Fruit fly (Drosophila melanogaster) whole organism, wandering third instar larva: ENCODE measurements around the gene Snx21.
A peak's percentile ranks its signal among the peaks of the same experiment; 100 is the strongest.

Experiments
- Abd-B ChIP-seq: fragments of >200 bp; optimal IDR thresholded peaks from 2 replicates; lab custom pipeline; 2017; ENCODE audit warnings: missing biosample characterization, missing genetic modification characterization
- CG32264 ChIP-seq: fragments of 200-800 bp; sonication (Bioruptor generic); optimal IDR thresholded peaks from 2 replicates; lab custom pipeline; 2016; ENCODE audit warnings: missing biosample characterization, missing genetic modification characterization
- CG9705 ChIP-seq: fragments of 200-800 bp; sonication (Bioruptor generic); optimal IDR thresholded peaks from 2 replicates; lab custom pipeline; 2018; ENCODE audit warnings: missing biosample characterization, mild to moderate bottlenecking, missing genetic modification characterization
- CrebA ChIP-seq: fragments of 200-800 bp; sonication (Bioruptor generic); optimal IDR thresholded peaks from 2 replicates; lab custom pipeline; 2016; ENCODE audit warnings: missing biosample characterization, mild to moderate bottlenecking, missing genetic modification characterization, borderline replicate concordance
- Dfd ChIP-seq: fragments of >200 bp; optimal IDR thresholded peaks from 2 replicates; lab custom pipeline; 2017; ENCODE audit warnings: missing biosample characterization, missing genetic modification characterization
- Dif ChIP-seq: fragments of 200-275, 200-300 bp; sonication (Bioruptor generic); optimal IDR thresholded peaks from 2 replicates; lab custom pipeline; 2018; ENCODE audit warnings: missing biosample characterization, missing genetic modification characterization; ENCODE audit not compliant: partially characterized antibody
- GATAd ChIP-seq: sonication (Bioruptor generic); optimal IDR thresholded peaks from 2 replicates; lab custom pipeline; 2016; ENCODE audit warnings: missing biosample characterization, missing genetic modification characterization
- HLH106 ChIP-seq: fragments of 200-800 bp; optimal IDR thresholded peaks from 3 replicates; lab custom pipeline; 2019; ENCODE audit warnings: missing biosample characterization, mild to moderate bottlenecking, missing genetic modification characterization, moderate library complexity
- Hnf4 ChIP-seq: fragments of 200-800 bp; sonication (Bioruptor generic); optimal IDR thresholded peaks from 2 replicates; lab custom pipeline; 2016; ENCODE audit warnings: missing biosample characterization, mild to moderate bottlenecking, missing genetic modification characterization
- Hr78 ChIP-seq: fragments of >200 bp; optimal IDR thresholded peaks from 2 replicates; lab custom pipeline; 2017; ENCODE audit warnings: missing biosample characterization, missing genetic modification characterization
- Hr83 ChIP-seq: fragments of 200-300 bp; sonication (Bioruptor generic); optimal IDR thresholded peaks from 2 replicates; lab custom pipeline; 2016; ENCODE audit warnings: missing biosample characterization, mild to moderate bottlenecking, missing genetic modification characterization, moderate library complexity; ENCODE audit not compliant: poor library complexity, severe bottlenecking
- Jra ChIP-seq: sonication (Bioruptor generic); optimal IDR thresholded peaks from 2 replicates; lab custom pipeline; 2016; ENCODE audit warnings: missing biosample characterization, missing genetic modification characterization
- Mio ChIP-seq: sonication (Bioruptor generic); optimal IDR thresholded peaks from 2 replicates; lab custom pipeline; 2016; ENCODE audit warnings: missing biosample characterization, missing genetic modification characterization
- Myc ChIP-seq: fragments of >200 bp; optimal IDR thresholded peaks from 2 replicates; lab custom pipeline; 2017
- N ChIP-seq: fragments of >200 bp; optimal IDR thresholded peaks from 2 replicates; lab custom pipeline; 2018; ENCODE audit warnings: missing biosample characterization, missing external identifiers, missing genetic modification characterization
- OdsH ChIP-seq: fragments of 200-800 bp; sonication (Bioruptor generic); optimal IDR thresholded peaks from 2 replicates; lab custom pipeline; 2016; ENCODE audit warnings: missing biosample characterization, mild to moderate bottlenecking, missing genetic modification characterization
- Rel ChIP-seq, 2 experiments: fragments of 200-800 bp; sonication (Bioruptor generic) in 1 of 2; optimal IDR thresholded peaks; 2 replicates in 1 of 2; 3 replicates in 1 of 2; lab custom pipeline; 2016 to 2019; ENCODE audit warnings: mild to moderate bottlenecking in 2 of 2, missing biosample characterization in 2 of 2, missing genetic modification characterization in 2 of 2, moderate library complexity in 1 of 2
- Sp1 ChIP-seq: fragments of 200-800 bp; sonication (Bioruptor generic); optimal IDR thresholded peaks from 3 replicates; lab custom pipeline; 2019; ENCODE audit warnings: missing biosample characterization, mild to moderate bottlenecking, missing genetic modification characterization, moderate library complexity
- Vsx2 ChIP-seq: fragments of 200-300, 225-300 bp; sonication (Bioruptor generic); optimal IDR thresholded peaks from 2 replicates; lab custom pipeline; 2018; ENCODE audit warnings: missing biosample characterization, missing genetic modification characterization; ENCODE audit not compliant: partially characterized antibody
- br ChIP-seq: fragments of 200-800 bp; sonication (Bioruptor generic); optimal IDR thresholded peaks from 2 replicates; lab custom pipeline; 2016; ENCODE audit warnings: missing biosample characterization, missing genetic modification characterization
- brk ChIP-seq: fragments of 200-800 bp; sonication (Bioruptor generic); optimal IDR thresholded peaks from 2 replicates; lab custom pipeline; 2016; ENCODE audit warnings: missing biosample characterization, mild to moderate bottlenecking, missing genetic modification characterization
- dl ChIP-seq, 2 experiments: fragments of 175-275, 200-275 bp in 1 of 2; fragments of 200-275 bp in 1 of 2; sonication (Bioruptor generic); optimal IDR thresholded peaks; lab custom pipeline; 2018; ENCODE audit warnings: mild to moderate bottlenecking in 2 of 2, missing biosample characterization in 2 of 2, missing genetic modification characterization in 2 of 2, moderate library complexity in 2 of 2; ENCODE audit not compliant: partially characterized antibody in 2 of 2, insufficient read depth in 1 of 2
- dmrt93B ChIP-seq: fragments of 200-800 bp; sonication (Bioruptor generic); optimal IDR thresholded peaks from 2 replicates; lab custom pipeline; 2018; ENCODE audit warnings: missing biosample characterization, mild to moderate bottlenecking, missing genetic modification characterization
- dsf ChIP-seq: sonication (Bioruptor generic); optimal IDR thresholded peaks from 2 replicates; lab custom pipeline; 2016; ENCODE audit warnings: missing biosample characterization, missing genetic modification characterization, borderline replicate concordance
- ey ChIP-seq: fragments of 200-800 bp; sonication (Bioruptor generic); optimal IDR thresholded peaks from 2 replicates; lab custom pipeline; 2016; ENCODE audit warnings: missing biosample characterization, missing genetic modification characterization
- foxo ChIP-seq, 2 experiments: fragments of 200-800 bp; sonication (Bioruptor generic); optimal IDR thresholded peaks; 2 replicates in 1 of 2; 3 replicates in 1 of 2; lab custom pipeline; 2016 to 2017; ENCODE audit warnings: missing biosample characterization in 2 of 2, missing genetic modification characterization in 2 of 2
- fru ChIP-seq: fragments of 200-800 bp; sonication (Bioruptor generic); optimal IDR thresholded peaks from 3 replicates; lab custom pipeline; 2016; ENCODE audit warnings: missing biosample characterization, mild to moderate bottlenecking, missing genetic modification characterization
- h ChIP-seq: fragments of 200-800 bp; sonication (Bioruptor generic); optimal IDR thresholded peaks from 3 replicates; lab custom pipeline; 2016; ENCODE audit warnings: missing biosample characterization, mild to moderate bottlenecking, missing genetic modification characterization
- jim ChIP-seq: fragments of 175-275, 200-325 bp; sonication (Bioruptor generic); optimal IDR thresholded peaks from 2 replicates; lab custom pipeline; 2016; ENCODE audit warnings: missing biosample characterization, mild to moderate bottlenecking, missing genetic modification characterization
- lola ChIP-seq: fragments of >200 bp; optimal IDR thresholded peaks from 2 replicates; lab custom pipeline; 2017; ENCODE audit warnings: missing biosample characterization, missing genetic modification characterization
- pan ChIP-seq: fragments of >200 bp; optimal IDR thresholded peaks from 2 replicates; lab custom pipeline; 2017
- psq ChIP-seq: fragments of 200-800 bp; sonication (Bioruptor generic); optimal IDR thresholded peaks from 3 replicates; lab custom pipeline; 2017; ENCODE audit warnings: missing biosample characterization, mild to moderate bottlenecking, missing genetic modification characterization, moderate library complexity
- rgr ChIP-seq: fragments of 200-800 bp; sonication (Bioruptor generic); optimal IDR thresholded peaks from 3 replicates; lab custom pipeline; 2016; ENCODE audit warnings: missing biosample characterization, mild to moderate bottlenecking, missing genetic modification characterization
- sage ChIP-seq: fragments of 200-800 bp; sonication (Bioruptor generic); optimal IDR thresholded peaks from 2 replicates; lab custom pipeline; 2016; ENCODE audit warnings: missing biosample characterization, mild to moderate bottlenecking, missing genetic modification characterization
- sv ChIP-seq: fragments of 200-800 bp; sonication (Bioruptor generic); optimal IDR thresholded peaks from 3 replicates; lab custom pipeline; 2016; ENCODE audit warnings: missing biosample characterization, missing genetic modification characterization
- tai ChIP-seq: sonication (Bioruptor generic); optimal IDR thresholded peaks from 2 replicates; lab custom pipeline; 2016; ENCODE audit warnings: missing biosample characterization, missing genetic modification characterization
- usp ChIP-seq: fragments of >200 bp; optimal IDR thresholded peaks from 2 replicates; lab custom pipeline; 2017; ENCODE audit warnings: missing biosample characterization, missing genetic modification characterization
- woc ChIP-seq: sonication (Bioruptor generic); optimal IDR thresholded peaks from 2 replicates; lab custom pipeline; 2016; ENCODE audit warnings: missing biosample characterization, mild to moderate bottlenecking, missing genetic modification characterization

Snx21 gene

DNA sequence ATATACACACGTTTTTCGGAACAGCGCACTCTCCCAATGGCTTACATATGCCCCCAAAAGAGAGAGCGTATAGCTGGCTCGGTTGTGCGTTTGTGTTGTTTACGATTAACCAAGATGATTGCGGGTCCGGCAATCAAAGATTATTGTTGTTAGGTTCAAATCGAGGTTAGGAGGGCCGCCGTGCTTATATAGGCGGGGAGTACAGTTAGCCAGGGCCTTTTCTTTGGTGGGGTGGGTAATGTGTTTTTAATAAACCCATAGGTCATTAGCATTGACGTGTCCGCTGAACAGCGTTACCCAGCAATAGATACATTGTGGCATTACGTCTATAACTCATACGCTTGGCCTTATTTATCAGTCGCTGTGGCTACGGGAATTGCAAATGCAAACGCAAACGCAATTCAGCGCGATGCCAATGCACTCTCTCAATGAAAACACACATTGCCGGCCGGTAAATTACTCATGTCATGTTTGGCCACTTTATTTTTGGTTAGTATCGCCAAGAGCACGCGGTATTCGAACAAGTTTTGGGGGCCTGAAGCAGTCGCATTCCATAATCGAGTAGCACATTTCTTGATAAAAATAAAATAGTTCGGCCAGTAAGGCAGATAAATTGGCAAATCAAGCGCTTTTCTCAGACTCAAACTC, 11.6 kb downstream of the Snx21 start:
- TF ChIP-seq lola (no peak), CrebA (GFP tag; lab: Kevin White, UChicago) (no peak), dl (GFP tag; optimal IDR thresholded peaks at IDR 0.05; lab: Kevin White, UChicago; ENCODE audit: insufficient read depth in 1 of 2, partially characterized antibody in 2 of 2) (peak in 1 of 2 experiments; percentile 15), br (no peak), Rel (GFP tag; optimal IDR thresholded peaks at IDR 0.05; lab: Kevin White, UChicago) (no peak), Rel (tag; optimal IDR thresholded peaks at IDR 0.05; lab: Kevin White, UChicago) (peak; percentile 42)

DNA sequence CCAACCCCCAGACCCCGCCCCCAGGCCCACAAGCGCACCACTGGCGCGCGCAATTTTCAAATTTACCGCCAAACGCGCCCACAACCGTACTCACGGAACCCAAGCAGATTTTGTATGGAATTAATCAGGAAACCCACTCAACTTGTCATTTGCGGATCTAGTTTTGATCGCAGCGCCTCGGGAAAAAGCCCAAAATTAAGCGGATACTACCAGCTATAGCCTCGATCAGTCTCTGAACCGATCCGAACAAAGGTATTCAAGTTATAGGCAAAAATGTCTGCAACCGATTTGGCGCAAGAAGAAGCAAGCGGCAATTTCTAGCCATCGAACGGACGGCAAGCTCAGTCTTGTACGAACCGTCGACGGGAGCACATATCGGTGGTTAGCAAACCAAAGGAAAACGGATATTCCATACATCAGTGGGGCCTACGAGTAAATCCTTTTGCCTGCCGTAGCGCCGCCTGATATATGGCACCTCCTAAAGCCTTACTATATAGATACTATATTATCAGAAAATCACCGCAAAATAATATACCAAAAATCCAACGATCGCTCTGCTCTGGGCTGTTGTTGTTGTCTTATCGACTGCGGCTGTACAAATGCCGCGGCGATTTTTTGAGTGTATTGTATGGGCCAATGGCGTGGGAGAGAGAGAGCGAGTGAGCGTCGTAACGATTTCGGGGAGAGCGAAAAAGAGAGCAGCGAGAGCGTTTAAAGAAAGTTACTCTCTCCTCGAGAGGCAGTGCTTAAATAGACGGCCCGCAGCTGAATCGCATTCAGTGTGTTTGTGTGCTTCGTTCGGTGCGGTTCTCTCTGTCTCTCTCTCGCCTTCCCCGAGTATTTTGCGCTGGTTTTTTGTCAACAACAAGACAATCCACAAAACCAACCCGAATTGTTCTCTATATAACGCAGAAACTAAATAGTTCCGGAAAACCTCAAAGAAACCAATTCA, 12.7 kb downstream of the Snx21 start, which contains the start of gene Pgk:
Gene Pgk (minus strand): TSS at position 609 of the 952 bp plus-strand sequence.
- TF ChIP-seq Abd-B, result no peak
- peak; percentile 27 for TF ChIP-seq psq (GFP tag; lab: Kevin White, UChicago)
- TF ChIP-seq dmrt93B (GFP tag; lab: Kevin White, UChicago), result no peak
- TF ChIP-seq Myc (lab: Kevin White, UChicago), result no peak
- TF ChIP-seq brk (GFP tag; lab: Kevin White, UChicago), result peak; percentile 44
- no peak for TF ChIP-seq Dfd (GFP tag; lab: Kevin White, UChicago)
- peak; percentile 64 for TF ChIP-seq CG32264 (GFP tag; lab: Kevin White, UChicago)
- TF ChIP-seq GATAd, result no peak
- no peak for TF ChIP-seq pan (lab: Kevin White, UChicago)
- TF ChIP-seq sv (GFP tag; lab: Kevin White, UChicago), result peak; percentile 54
- no peak for TF ChIP-seq Mio (GFP tag; lab: Kevin White, UChicago)
- peak; percentile 66 for TF ChIP-seq Rel (GFP tag; optimal IDR thresholded peaks at IDR 0.05; lab: Kevin White, UChicago)
- peak; percentile 63 for TF ChIP-seq Rel (tag; optimal IDR thresholded peaks at IDR 0.05; lab: Kevin White, UChicago)
- TF ChIP-seq tai (GFP tag; lab: Kevin White, UChicago), result no peak
- TF ChIP-seq jim, result peak; percentile 49
- TF ChIP-seq woc, result no peak
- TF ChIP-seq fru, result peak; percentile 66
- no peak for TF ChIP-seq lola
- peak; percentile 20 for TF ChIP-seq OdsH (GFP tag; lab: Kevin White, UChicago)
- peak; percentile 85 for TF ChIP-seq Hr83 (GFP tag; lab: Kevin White, UChicago)
- TF ChIP-seq ey (GFP tag; lab: Kevin White, UChicago), result peak; percentile 35
- TF ChIP-seq Jra, result peak; percentile 43
- TF ChIP-seq usp (GFP tag; lab: Kevin White, UChicago), result no peak
- peak; percentile 80 for TF ChIP-seq sage (GFP tag; lab: Kevin White, UChicago)
- TF ChIP-seq CrebA (GFP tag; lab: Kevin White, UChicago), result no peak
- TF ChIP-seq dsf (GFP tag; lab: Kevin White, UChicago), result peak; percentile 47
- peak; percentile 98 to 99 for TF ChIP-seq dl (GFP tag; optimal IDR thresholded peaks at IDR 0.05; lab: Kevin White, UChicago; ENCODE audit: insufficient read depth in 1 of 2, partially characterized antibody in 2 of 2)
- peak; percentile 87 for TF ChIP-seq Sp1
- no peak for TF ChIP-seq Vsx2 (GFP tag; lab: Kevin White, UChicago)
- no peak for TF ChIP-seq N (GFP tag; lab: Kevin White, UChicago)
- peak; percentile 78 for TF ChIP-seq Hnf4 (GFP tag; lab: Kevin White, UChicago)
- TF ChIP-seq Hr78 (GFP tag; lab: Kevin White, UChicago), result no peak
- TF ChIP-seq h (GFP tag; lab: Kevin White, UChicago), result peak; percentile 79
- peak; percentile 100 for TF ChIP-seq Dif (GFP tag; lab: Kevin White, UChicago)
- TF ChIP-seq foxo (GFP tag; optimal IDR thresholded peaks at IDR 0.05; lab: Kevin White, UChicago), result peak; percentile 38 to 47
- peak; percentile 61 for TF ChIP-seq br
- TF ChIP-seq HLH106, result peak; percentile 59
- peak; percentile 62 for TF ChIP-seq rgr
- no peak for TF ChIP-seq CG9705 (GFP tag; lab: Kevin White, UChicago)
